Worm (Caenorhabditis elegans) whole organism, L1 larva: ENCODE results near the gene nhr-283.
"Not testable (repeated sequence)": the region's sequence is repeated elsewhere in the genome, so short reads cannot be mapped to it uniquely, and the experiment has no call there.

Experiments used
- alr-1 ChIP-seq: fragments of 200-800 bp; sonication (Bioruptor generic); optimal IDR thresholded peaks from 2 replicates; lab custom pipeline; 2018; ENCODE audit warnings: borderline replicate concordance, mild to moderate bottlenecking, missing genetic modification characterization, missing compliant biosample characterization
- aly-2 ChIP-seq: fragments of 150-350 bp; optimal IDR thresholded peaks from 2 replicates; lab custom pipeline; 2014; ENCODE audit warnings: missing biosample characterization, missing genetic modification characterization
- ceh-82 ChIP-seq, 3 experiments: fragments of 150-350 bp in 1 of 3; sonication (generic microtip) in 2 of 3; optimal IDR thresholded peaks; 2 replicates each; lab custom pipeline; 2014 to 2017; ENCODE audit warnings: missing biosample characterization in 3 of 3, missing genetic modification characterization in 3 of 3
- dpl-1 ChIP-seq, 3 experiments: fragments of 150-350 bp in 2 of 3; sonication (generic microtip) in 1 of 3; optimal IDR thresholded peaks; 2 replicates each; lab custom pipeline; 2014 to 2017; ENCODE audit warnings: missing biosample characterization in 3 of 3, missing genetic modification characterization in 3 of 3, missing genetic modification reagents in 3 of 3
- dsc-1 ChIP-seq: sonication (generic microtip); optimal IDR thresholded peaks from 2 replicates; lab custom pipeline; 2016; ENCODE audit warnings: mild to moderate bottlenecking, missing genetic modification characterization, missing compliant biosample characterization
- efl-1 ChIP-seq, 4 experiments: fragments of 150-350 bp; optimal IDR thresholded peaks in 3 of 4; peaks in 1 of 4; 1 replicate in 1 of 4; 2 replicates in 3 of 4; lab custom pipeline; 2014; ENCODE audit warnings: missing biosample characterization in 2 of 4, missing genetic modification characterization in 2 of 4, missing genetic modification reagents in 2 of 4
- egl-13 ChIP-seq: sonication (generic microtip); optimal IDR thresholded peaks from 2 replicates; lab custom pipeline; 2016; ENCODE audit warnings: missing genotype, missing genetic modification reagents, missing genetic modification characterization, missing compliant biosample characterization
- elt-2 ChIP-seq: sonication (generic microtip); optimal IDR thresholded peaks from 2 replicates; lab custom pipeline; 2016; ENCODE audit warnings: missing genetic modification characterization, mild to moderate bottlenecking, inconsistent platforms, missing compliant biosample characterization, missing genetic modification reagents
- ets-5 ChIP-seq: fragments of 200-800 bp; sonication (Bioruptor generic); IDR thresholded peaks from 2 replicates; pipeline ENCODE4 v1.3.6; 2022; ENCODE audit warnings: missing genetic modification characterization, missing compliant biosample characterization
- fkh-8 ChIP-seq: sonication (generic microtip); optimal IDR thresholded peaks from 2 replicates; lab custom pipeline; 2016; ENCODE audit warnings: mild to moderate bottlenecking, missing genetic modification characterization, missing compliant biosample characterization
- fos-1 ChIP-seq: fragments of 150-350 bp; optimal IDR thresholded peaks from 2 replicates; lab custom pipeline; 2014; ENCODE audit warnings: missing biosample characterization, missing genetic modification characterization
- hpl-2 ChIP-seq: fragments of 150-350 bp; optimal IDR thresholded peaks from 2 replicates; lab custom pipeline; 2014; ENCODE audit warnings: missing biosample characterization, missing genetic modification reagents, missing genetic modification characterization
- lin-39 ChIP-seq: fragments of 150-350 bp; optimal IDR thresholded peaks from 2 replicates; lab custom pipeline; 2014; ENCODE audit warnings: missing biosample characterization, missing genetic modification reagents, missing genetic modification characterization
- mab-9 ChIP-seq: fragments of 200-800 bp; sonication (Bioruptor generic); IDR thresholded peaks from 2 replicates; pipeline ENCODE4 v1.3.6; 2022; ENCODE audit warnings: missing genetic modification reagents, missing genetic modification characterization, missing compliant biosample characterization
- mef-2 ChIP-seq: fragments of 150-350 bp; optimal IDR thresholded peaks from 2 replicates; lab custom pipeline; 2014; ENCODE audit warnings: missing biosample characterization, missing genetic modification characterization
- nhr-12 ChIP-seq: sonication (generic microtip); optimal IDR thresholded peaks from 2 replicates; lab custom pipeline; 2017; ENCODE audit warnings: missing biosample characterization, missing genetic modification characterization
- nhr-28 ChIP-seq: fragments of 150-350 bp; optimal IDR thresholded peaks from 2 replicates; lab custom pipeline; 2014; ENCODE audit warnings: missing biosample characterization, missing genetic modification characterization
- nhr-47 ChIP-seq: sonication (generic microtip); optimal IDR thresholded peaks from 2 replicates; lab custom pipeline; 2016; ENCODE audit warnings: mild to moderate bottlenecking, missing genetic modification characterization, moderate library complexity, missing compliant biosample characterization
- nhr-84 ChIP-seq: sonication (generic microtip); optimal IDR thresholded peaks from 2 replicates; lab custom pipeline; 2017; ENCODE audit warnings: missing biosample characterization, missing genetic modification characterization
- nhr-85 ChIP-seq: sonication (generic microtip); peaks from one replicate; lab custom pipeline; 2016; ENCODE audit warnings: missing genetic modification characterization, inconsistent platforms, missing compliant biosample characterization
- pag-3 ChIP-seq: sonication (generic microtip); optimal IDR thresholded peaks from 2 replicates; lab custom pipeline; 2017; ENCODE audit warnings: missing genetic modification characterization, mild to moderate bottlenecking, missing compliant biosample characterization, antibody characterized with exemption, borderline replicate concordance; ENCODE audit not compliant: insufficient read depth
- pqm-1 ChIP-seq: sonication (generic microtip); optimal IDR thresholded peaks from 3 replicates; lab custom pipeline; 2017; ENCODE audit warnings: missing biosample characterization, missing genetic modification characterization
- rnt-1 ChIP-seq: sonication (generic microtip); optimal IDR thresholded peaks from 2 replicates; lab custom pipeline; 2016; ENCODE audit warnings: mild to moderate bottlenecking, missing genetic modification characterization, moderate library complexity, missing compliant biosample characterization
- skn-1 ChIP-seq: fragments of 150-350 bp; optimal IDR thresholded peaks from 2 replicates; lab custom pipeline; 2014; ENCODE audit warnings: missing biosample characterization, missing genetic modification characterization
- snpc-4 ChIP-seq: fragments of 150-350 bp; optimal IDR thresholded peaks from 2 replicates; lab custom pipeline; 2014; ENCODE audit warnings: missing biosample characterization, missing genetic modification characterization
- swsn-7 ChIP-seq: sonication (generic microtip); optimal IDR thresholded peaks from 2 replicates; lab custom pipeline; 2016; ENCODE audit warnings: missing genetic modification characterization, missing compliant biosample characterization
- tbx-2 ChIP-seq: sonication (generic microtip); optimal IDR thresholded peaks from 2 replicates; lab custom pipeline; 2016; ENCODE audit warnings: missing genetic modification characterization, missing compliant biosample characterization
- unc-30 ChIP-seq: sonication (generic microtip); optimal IDR thresholded peaks from 2 replicates; lab custom pipeline; 2017; ENCODE audit warnings: missing biosample characterization, missing genetic modification characterization
- unc-86 ChIP-seq: sonication (generic microtip); optimal IDR thresholded peaks from 2 replicates; lab custom pipeline; 2016; ENCODE audit warnings: missing genetic modification characterization, missing compliant biosample characterization
- unc-98 ChIP-seq: fragments of 200-800 bp; sonication (Bioruptor generic); IDR thresholded peaks from 2 replicates; pipeline ENCODE4 v1.3.6; 2022; ENCODE audit warnings: missing genetic modification characterization, missing compliant biosample characterization
- xbp-1 ChIP-seq: sonication (generic microtip); optimal IDR thresholded peaks from 2 replicates; lab custom pipeline; 2016; ENCODE audit warnings: missing genetic modification characterization, missing compliant biosample characterization
- zag-1 ChIP-seq: fragments of 150-350 bp; optimal IDR thresholded peaks from 2 replicates; lab custom pipeline; 2014; ENCODE audit warnings: missing biosample characterization, missing genetic modification characterization
- ztf-11 ChIP-seq, 2 experiments: sonication (generic microtip); optimal IDR thresholded peaks; 2 replicates each; lab custom pipeline; 2016 to 2017; ENCODE audit warnings: missing genetic modification characterization in 2 of 2, missing biosample characterization in 1 of 2, missing compliant biosample characterization in 1 of 2
- ztf-4 ChIP-seq: fragments of 150-350 bp; optimal IDR thresholded peaks from 2 replicates; lab custom pipeline; 2014; ENCODE audit warnings: missing biosample characterization, missing genetic modification characterization

Gene nhr-283

DNA sequence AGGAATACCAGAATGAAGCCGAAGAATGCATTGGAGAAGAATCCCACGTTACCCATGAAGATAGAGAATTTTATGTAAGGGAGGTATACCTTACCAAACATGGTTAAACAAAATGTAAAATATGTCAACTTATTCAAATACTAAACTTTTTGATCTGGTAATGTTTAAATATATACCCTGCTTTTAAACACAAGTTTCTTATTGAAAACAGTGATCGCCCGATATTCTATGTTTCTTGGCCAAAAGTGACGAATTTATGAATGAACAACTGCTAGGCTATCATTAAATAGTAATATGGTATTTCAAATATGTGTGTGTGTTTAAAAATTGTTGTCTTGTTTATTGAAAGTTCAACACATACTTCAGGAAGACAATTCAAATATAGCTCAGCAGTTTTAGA is 28.2 kb downstream of the nhr-283 start, which contains the start of gene T23D5.8:
TSS of gene T23D5.8 (minus strand) at position 101 of the 400 bp plus-strand sequence.
- TF ChIP-seq snpc-4 (tag; lab: Kevin White, UChicago); ztf-4; xbp-1 (tag; lab: Kevin White, UChicago): not testable (repeated sequence)

DNA sequence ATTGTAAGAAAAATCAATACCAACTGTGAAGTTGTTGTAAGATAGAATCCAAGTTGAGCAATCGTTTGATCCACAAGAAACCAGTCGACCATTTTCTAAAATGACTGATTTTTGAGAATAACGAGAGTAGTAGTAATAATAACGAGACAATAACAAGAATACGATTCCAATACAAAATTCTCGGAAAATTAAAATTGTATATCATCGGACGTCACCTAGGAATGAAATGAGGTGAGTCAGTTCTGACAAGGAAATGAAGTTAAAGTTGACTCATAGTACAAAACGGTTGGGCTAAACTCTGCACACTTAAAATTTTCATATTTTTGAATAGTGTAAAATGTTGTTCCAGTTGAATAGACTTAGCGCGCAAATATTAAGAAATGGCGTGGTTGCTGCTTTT is 32.2 kb downstream of the nhr-283 start, which contains the start of gene str-19:
TSS of gene str-19 (minus strand) at position 101 of the 400 bp plus-strand sequence.
- not testable (repeated sequence) for TF ChIP-seq fos-1, rnt-1, lin-39

DNA sequence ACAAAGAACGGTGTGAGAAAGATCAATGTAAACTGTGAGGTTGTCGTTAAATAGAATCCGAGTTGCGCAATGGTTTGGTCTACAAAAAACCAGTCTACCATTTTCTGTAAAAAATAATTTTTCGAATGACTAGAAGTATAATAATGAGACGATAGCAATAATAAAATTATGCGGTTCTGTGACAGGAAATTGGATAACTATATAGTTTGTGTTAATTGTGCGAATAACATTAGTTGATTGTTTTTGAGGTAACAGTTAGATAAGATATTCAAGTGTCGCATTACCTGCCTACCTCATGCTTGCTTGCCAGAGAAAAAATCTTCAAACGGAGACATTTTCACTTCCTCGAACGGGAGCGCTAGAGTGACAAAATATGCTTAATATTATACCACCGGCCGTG is 34.7 kb downstream of the nhr-283 start, which contains the start of gene str-18:
TSS of gene str-18 (minus strand) at position 101 of the 400 bp plus-strand sequence.
- TF ChIP-seq mab-9 (GFP tag; lab: Robert Waterston, UW) (no peak), nhr-84 (no peak), ztf-11 (tag; optimal IDR thresholded peaks at IDR 0.05; lab: Kevin White, UChicago) (no peak), ets-5 (GFP tag; lab: Robert Waterston, UW) (no peak), nhr-47 (tag; lab: Kevin White, UChicago) (no peak), pqm-1 (no peak), nhr-28 (tag; lab: Kevin White, UChicago) (no peak), unc-98 (GFP tag; lab: Robert Waterston, UW) (no peak), mef-2 (tag; lab: Kevin White, UChicago) (no peak), egl-13 (tag; lab: Kevin White, UChicago) (no peak), alr-1 (tag; lab: Kevin White, UChicago) (no peak), efl-1 (optimal IDR thresholded peaks at IDR 0.05; lab: Kevin White, UChicago) (no peak), efl-1 (GFP tag; optimal IDR thresholded peaks at IDR 0.05 in 1 of 2; lab: Kevin White, UChicago) (no peak), skn-1 (no peak), dsc-1 (tag; lab: Kevin White, UChicago) (no peak), tbx-2 (no peak), unc-86 (tag; lab: Kevin White, UChicago) (no peak), elt-2 (tag; lab: Kevin White, UChicago) (no peak), aly-2 (no peak)

ce11 chrV:15735720-15736119 is 40.8 kb downstream of the nhr-283 start, which contains the start of gene str-27:
Gene str-27, minus strand, starts transcription at chrV:15735820.
- TF ChIP-seq ceh-82 (tag; optimal IDR thresholded peaks at IDR 0.05; lab: Kevin White, UChicago) (no peak), rnt-1 (no peak), nhr-12 (no peak), dpl-1 (GFP tag; optimal IDR thresholded peaks at IDR 0.05; lab: Kevin White, UChicago) (no peak), mab-9 (GFP tag; lab: Robert Waterston, UW) (no peak)

DNA sequence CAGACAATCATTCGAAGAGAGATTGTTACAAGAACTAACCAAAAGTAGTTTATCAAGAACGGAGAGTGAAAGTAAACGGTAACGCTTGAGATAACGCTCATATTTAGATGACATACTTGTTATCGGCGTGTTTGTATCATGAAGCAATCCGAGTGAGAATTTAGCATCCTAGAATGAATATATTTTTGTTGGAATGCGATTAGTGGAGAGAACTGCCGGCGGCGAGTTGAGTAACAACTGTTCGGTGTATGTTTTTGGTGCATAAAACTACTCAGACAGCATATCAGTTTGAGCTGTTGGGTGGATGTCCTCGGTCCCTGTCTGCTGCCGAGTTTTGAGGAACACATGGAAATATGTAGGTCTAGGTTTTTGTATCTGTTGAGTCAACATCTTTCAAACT is 43.0 kb downstream of the nhr-283 start, which contains the start of gene T23D5.3:
TSS of gene T23D5.3 (minus strand) at position 101 of the 400 bp plus-strand sequence.
- TF ChIP-seq swsn-7 (tag; lab: Kevin White, UChicago) (no peak), mab-9 (GFP tag; lab: Robert Waterston, UW) (no peak)
- TF ChIP-seq, all 84 proteins: peak for 0

- TF ChIP-seq zag-1 (tag; lab: Kevin White, UChicago) (no peak), fkh-8 (tag; lab: Kevin White, UChicago) (no peak), dsc-1 (tag; lab: Kevin White, UChicago) (no peak), nhr-85 (tag; lab: Kevin White, UChicago) (no peak), pag-3 (tag; lab: Kevin White, UChicago) (no peak), ets-5 (GFP tag; lab: Robert Waterston, UW) (no peak), unc-30 (tag; lab: Kevin White, UChicago) (no peak), hpl-2 (GFP tag; lab: Kevin White, UChicago) (no peak)
Observed at ce11 chrV:15733020-15733419, 43.5 kb downstream of the nhr-283 start.
